Worm (Caenorhabditis elegans): ENCODE data around the gene srv-10.
A peak's percentile ranks its signal among the peaks of the same experiment; 100 is the strongest.

srv-10 gene

ce11 chrV:13394968-13395367, 28.7 kb upstream of the srv-10 start:
- TF ChIP-seq F57C9.4 (tag; optimal IDR thresholded peaks at IDR 0.05) = no peak
- TF ChIP-seq pbrm-1 (GFP tag; IDR thresholded peaks at IDR 0.05) = 0 out of 2 replicates have a peak, but pooled peaks have one; percentile 29

ce11 chrV:13396426-13396825, 27.3 kb upstream of the srv-10 start:
- no peak for TF ChIP-seq atf-7 (tag; optimal IDR thresholded peaks at IDR 0.05)
- peak; percentile 80 for TF ChIP-seq ceh-27 (GFP tag; optimal IDR thresholded peaks at IDR 0.05)
- no peak for TF ChIP-seq F57C9.4 (tag; optimal IDR thresholded peaks at IDR 0.05)
- TF ChIP-seq zfh-2 (GFP tag; conservative IDR thresholded peaks at IDR 0.05) = peak; percentile 67
- no peak for TF ChIP-seq T26A5.8 (tag; optimal IDR thresholded peaks at IDR 0.05)
- TF ChIP-seq ceh-79 (tag; optimal IDR thresholded peaks at IDR 0.05) = peak; percentile 8
- TF ChIP-seq rcor-1 (GFP tag; IDR thresholded peaks at IDR 0.05) = 0 out of 2 replicates have a peak, but pooled peaks have one; percentile 16
- no peak for TF ChIP-seq ceh-58 (GFP tag; IDR thresholded peaks at IDR 0.05)
- TF ChIP-seq F57A8.1 (GFP tag; optimal IDR thresholded peaks at IDR 0.05) = no peak
- no peak for TF ChIP-seq F23B12.7 (tag; optimal IDR thresholded peaks at IDR 0.05; ENCODE audit: insufficient read depth)
- TF ChIP-seq snpc-4 (GFP tag; optimal IDR thresholded peaks at IDR 0.05) = no peak
- no peak for TF ChIP-seq snpc-4 (tag; optimal IDR thresholded peaks at IDR 0.05)
- peak; percentile 59 for TF ChIP-seq somi-1 (GFP tag; optimal IDR thresholded peaks at IDR 0.05)

ce11 chrV:13401669-13402068, 22.0 kb upstream of the srv-10 start:
- TF ChIP-seq dpl-1 (GFP tag; optimal IDR thresholded peaks at IDR 0.05) (no peak), ceh-40 (GFP tag; IDR thresholded peaks at IDR 0.05) (no peak), rpc-1 (optimal IDR thresholded peaks at IDR 0.05) (no peak), rpc-1 (tag; optimal IDR thresholded peaks at IDR 0.05) (no peak), snpc-1.3 (tag; optimal IDR thresholded peaks at IDR 0.05; ENCODE audit: insufficient read depth) (no peak), zfh-2 (GFP tag; conservative IDR thresholded peaks at IDR 0.05) (no peak), F23B12.7 (tag; optimal IDR thresholded peaks at IDR 0.05; ENCODE audit: insufficient read depth) (no peak), attf-3 (GFP tag; conservative IDR thresholded peaks at IDR 0.05) (no peak), lir-1 (GFP tag; conservative IDR thresholded peaks at IDR 0.05) (no peak), efl-1 (GFP tag; optimal IDR thresholded peaks at IDR 0.05) (no peak), B0261.1 (tag; optimal IDR thresholded peaks at IDR 0.05) (no peak), akir-1 (GFP tag; optimal IDR thresholded peaks at IDR 0.05) (no peak), mxl-1 (tag; optimal IDR thresholded peaks at IDR 0.05) (no peak), F39B2.1 (GFP tag; IDR thresholded peaks at IDR 0.05) (no peak), pbrm-1 (GFP tag; IDR thresholded peaks at IDR 0.05) (no peak), dox-1 (GFP tag; IDR thresholded peaks at IDR 0.05) (no peak), F49E8.2 (tag; optimal IDR thresholded peaks at IDR 0.05; ENCODE audit: insufficient read depth) (no peak), tbx-9 (tag; optimal IDR thresholded peaks at IDR 0.05; ENCODE audit: borderline replicate concordance) (no peak), aptf-3 (GFP tag; IDR thresholded peaks at IDR 0.05) (no peak), mel-28 (tag; optimal IDR thresholded peaks at IDR 0.05; ENCODE audit: borderline replicate concordance) (no peak), Y53G8AR.9 (GFP tag; conservative IDR thresholded peaks at IDR 0.05) (no peak)

ce11 chrV:13402524-13402923, 21.2 kb upstream of the srv-10 start:
- no peak for TF ChIP-seq nhr-90 (tag; optimal IDR thresholded peaks at IDR 0.05)
- no peak for TF ChIP-seq lin-35 (GFP tag; optimal IDR thresholded peaks at IDR 0.05)
- TF ChIP-seq somi-1 (GFP tag; optimal IDR thresholded peaks at IDR 0.05) = peak; percentile 24
- TF ChIP-seq hlh-26 (GFP tag; conservative IDR thresholded peaks at IDR 0.05) = no peak

Measured in whole organism, young adult.